Worm (Caenorhabditis elegans): ENCODE data around the gene fbxb-75.

- TF ChIP-seq ama-1 (optimal IDR thresholded peaks at IDR 0.05) = no peak
- TF ChIP-seq hmg-4 (GFP tag; optimal IDR thresholded peaks at IDR 0.05) = no peak
- TF ChIP-seq tra-4 (tag; optimal IDR thresholded peaks at IDR 0.05) = no peak
Observed at ce11 chrIV:4402413-4402812, 38.6 kb downstream of the fbxb-75 start.

Measured in whole organism, early embryonic.